Fruit fly (Drosophila melanogaster) whole organism, wandering third instar larva: ENCODE data around the gene Cpr64Ab.

Experiments
- Abd-B ChIP-seq: fragments of >200 bp; optimal IDR thresholded peaks from 2 replicates; lab custom pipeline; 2017; ENCODE audit warnings: missing biosample characterization, missing genetic modification characterization
- CG32264 ChIP-seq: fragments of 200-800 bp; sonication (Bioruptor generic); optimal IDR thresholded peaks from 2 replicates; lab custom pipeline; 2016; ENCODE audit warnings: missing biosample characterization, missing genetic modification characterization
- CrebA ChIP-seq: fragments of 200-800 bp; sonication (Bioruptor generic); optimal IDR thresholded peaks from 2 replicates; lab custom pipeline; 2016; ENCODE audit warnings: missing biosample characterization, mild to moderate bottlenecking, missing genetic modification characterization, borderline replicate concordance
- Dfd ChIP-seq: fragments of >200 bp; optimal IDR thresholded peaks from 2 replicates; lab custom pipeline; 2017; ENCODE audit warnings: missing biosample characterization, missing genetic modification characterization
- Dif ChIP-seq: fragments of 200-275, 200-300 bp; sonication (Bioruptor generic); optimal IDR thresholded peaks from 2 replicates; lab custom pipeline; 2018; ENCODE audit warnings: missing biosample characterization, missing genetic modification characterization; ENCODE audit not compliant: partially characterized antibody
- GATAd ChIP-seq: sonication (Bioruptor generic); optimal IDR thresholded peaks from 2 replicates; lab custom pipeline; 2016; ENCODE audit warnings: missing biosample characterization, missing genetic modification characterization
- HLH106 ChIP-seq: fragments of 200-800 bp; optimal IDR thresholded peaks from 3 replicates; lab custom pipeline; 2019; ENCODE audit warnings: missing biosample characterization, mild to moderate bottlenecking, missing genetic modification characterization, moderate library complexity
- Hnf4 ChIP-seq: fragments of 200-800 bp; sonication (Bioruptor generic); optimal IDR thresholded peaks from 2 replicates; lab custom pipeline; 2016; ENCODE audit warnings: missing biosample characterization, mild to moderate bottlenecking, missing genetic modification characterization
- Hr78 ChIP-seq: fragments of >200 bp; optimal IDR thresholded peaks from 2 replicates; lab custom pipeline; 2017; ENCODE audit warnings: missing biosample characterization, missing genetic modification characterization
- Mio ChIP-seq: sonication (Bioruptor generic); optimal IDR thresholded peaks from 2 replicates; lab custom pipeline; 2016; ENCODE audit warnings: missing biosample characterization, missing genetic modification characterization
- Myc ChIP-seq: fragments of >200 bp; optimal IDR thresholded peaks from 2 replicates; lab custom pipeline; 2017
- N ChIP-seq: fragments of >200 bp; optimal IDR thresholded peaks from 2 replicates; lab custom pipeline; 2018; ENCODE audit warnings: missing biosample characterization, missing external identifiers, missing genetic modification characterization
- OdsH ChIP-seq: fragments of 200-800 bp; sonication (Bioruptor generic); optimal IDR thresholded peaks from 2 replicates; lab custom pipeline; 2016; ENCODE audit warnings: missing biosample characterization, mild to moderate bottlenecking, missing genetic modification characterization
- Rel ChIP-seq, 2 experiments: fragments of 200-800 bp; sonication (Bioruptor generic) in 1 of 2; optimal IDR thresholded peaks; 2 replicates in 1 of 2; 3 replicates in 1 of 2; lab custom pipeline; 2016 to 2019; ENCODE audit warnings: mild to moderate bottlenecking in 2 of 2, missing biosample characterization in 2 of 2, missing genetic modification characterization in 2 of 2, moderate library complexity in 1 of 2
- Sp1 ChIP-seq: fragments of 200-800 bp; sonication (Bioruptor generic); optimal IDR thresholded peaks from 3 replicates; lab custom pipeline; 2019; ENCODE audit warnings: missing biosample characterization, mild to moderate bottlenecking, missing genetic modification characterization, moderate library complexity
- Vsx2 ChIP-seq: fragments of 200-300, 225-300 bp; sonication (Bioruptor generic); optimal IDR thresholded peaks from 2 replicates; lab custom pipeline; 2018; ENCODE audit warnings: missing biosample characterization, missing genetic modification characterization; ENCODE audit not compliant: partially characterized antibody
- brk ChIP-seq: fragments of 200-800 bp; sonication (Bioruptor generic); optimal IDR thresholded peaks from 2 replicates; lab custom pipeline; 2016; ENCODE audit warnings: missing biosample characterization, mild to moderate bottlenecking, missing genetic modification characterization
- dl ChIP-seq, 2 experiments: fragments of 175-275, 200-275 bp in 1 of 2; fragments of 200-275 bp in 1 of 2; sonication (Bioruptor generic); optimal IDR thresholded peaks; lab custom pipeline; 2018; ENCODE audit warnings: mild to moderate bottlenecking in 2 of 2, missing biosample characterization in 2 of 2, missing genetic modification characterization in 2 of 2, moderate library complexity in 2 of 2; ENCODE audit not compliant: partially characterized antibody in 2 of 2, insufficient read depth in 1 of 2
- dmrt93B ChIP-seq: fragments of 200-800 bp; sonication (Bioruptor generic); optimal IDR thresholded peaks from 2 replicates; lab custom pipeline; 2018; ENCODE audit warnings: missing biosample characterization, mild to moderate bottlenecking, missing genetic modification characterization
- dsf ChIP-seq: sonication (Bioruptor generic); optimal IDR thresholded peaks from 2 replicates; lab custom pipeline; 2016; ENCODE audit warnings: missing biosample characterization, missing genetic modification characterization, borderline replicate concordance
- foxo ChIP-seq, 2 experiments: fragments of 200-800 bp; sonication (Bioruptor generic); optimal IDR thresholded peaks; 2 replicates in 1 of 2; 3 replicates in 1 of 2; lab custom pipeline; 2016 to 2017; ENCODE audit warnings: missing biosample characterization in 2 of 2, missing genetic modification characterization in 2 of 2
- h ChIP-seq: fragments of 200-800 bp; sonication (Bioruptor generic); optimal IDR thresholded peaks from 3 replicates; lab custom pipeline; 2016; ENCODE audit warnings: missing biosample characterization, mild to moderate bottlenecking, missing genetic modification characterization
- jim ChIP-seq: fragments of 175-275, 200-325 bp; sonication (Bioruptor generic); optimal IDR thresholded peaks from 2 replicates; lab custom pipeline; 2016; ENCODE audit warnings: missing biosample characterization, mild to moderate bottlenecking, missing genetic modification characterization
- lola ChIP-seq: fragments of >200 bp; optimal IDR thresholded peaks from 2 replicates; lab custom pipeline; 2017; ENCODE audit warnings: missing biosample characterization, missing genetic modification characterization
- pan ChIP-seq: fragments of >200 bp; optimal IDR thresholded peaks from 2 replicates; lab custom pipeline; 2017
- psq ChIP-seq: fragments of 200-800 bp; sonication (Bioruptor generic); optimal IDR thresholded peaks from 3 replicates; lab custom pipeline; 2017; ENCODE audit warnings: missing biosample characterization, mild to moderate bottlenecking, missing genetic modification characterization, moderate library complexity
- rgr ChIP-seq: fragments of 200-800 bp; sonication (Bioruptor generic); optimal IDR thresholded peaks from 3 replicates; lab custom pipeline; 2016; ENCODE audit warnings: missing biosample characterization, mild to moderate bottlenecking, missing genetic modification characterization
- sage ChIP-seq: fragments of 200-800 bp; sonication (Bioruptor generic); optimal IDR thresholded peaks from 2 replicates; lab custom pipeline; 2016; ENCODE audit warnings: missing biosample characterization, mild to moderate bottlenecking, missing genetic modification characterization
- sv ChIP-seq: fragments of 200-800 bp; sonication (Bioruptor generic); optimal IDR thresholded peaks from 3 replicates; lab custom pipeline; 2016; ENCODE audit warnings: missing biosample characterization, missing genetic modification characterization
- usp ChIP-seq: fragments of >200 bp; optimal IDR thresholded peaks from 2 replicates; lab custom pipeline; 2017; ENCODE audit warnings: missing biosample characterization, missing genetic modification characterization

The Cpr64Ab gene

dm6 chr3L:4184563-4184962, 26.8 kb downstream of the Cpr64Ab start, which contains the start of gene Teh3:
Gene Teh3, minus strand, starts transcription at chr3L:4184663.
- TF ChIP-seq Hnf4 (GFP tag; lab: Kevin White, UChicago) (no peak), usp (GFP tag; lab: Kevin White, UChicago) (no peak), Rel (GFP tag; optimal IDR thresholded peaks at IDR 0.05; lab: Kevin White, UChicago) (no peak), Rel (tag; optimal IDR thresholded peaks at IDR 0.05; lab: Kevin White, UChicago) (no peak), OdsH (GFP tag; lab: Kevin White, UChicago) (no peak), N (GFP tag; lab: Kevin White, UChicago) (no peak), CrebA (GFP tag; lab: Kevin White, UChicago) (no peak), Mio (GFP tag; lab: Kevin White, UChicago) (no peak), dsf (GFP tag; lab: Kevin White, UChicago) (no peak), foxo (GFP tag; optimal IDR thresholded peaks at IDR 0.05; lab: Kevin White, UChicago) (no peak), pan (lab: Kevin White, UChicago) (no peak), h (GFP tag; lab: Kevin White, UChicago) (no peak), dmrt93B (GFP tag; lab: Kevin White, UChicago) (no peak), CG32264 (GFP tag; lab: Kevin White, UChicago) (no peak), lola (GFP tag; lab: Kevin White, UChicago) (no peak), Dif (GFP tag; lab: Kevin White, UChicago) (no peak)

- TF ChIP-seq Vsx2 = no peak
- no peak for TF ChIP-seq foxo (GFP tag; optimal IDR thresholded peaks at IDR 0.05; lab: Kevin White, UChicago)
- TF ChIP-seq h (GFP tag; lab: Kevin White, UChicago) = no peak
- no peak for TF ChIP-seq CG32264 (GFP tag; lab: Kevin White, UChicago)
- no peak for TF ChIP-seq Dif (GFP tag; lab: Kevin White, UChicago)
- TF ChIP-seq dmrt93B (GFP tag; lab: Kevin White, UChicago) = no peak
- no peak for TF ChIP-seq Hnf4 (GFP tag; lab: Kevin White, UChicago)
- TF ChIP-seq sage (GFP tag; lab: Kevin White, UChicago) = no peak
- TF ChIP-seq Dfd (GFP tag; lab: Kevin White, UChicago) = no peak
- TF ChIP-seq Abd-B (GFP tag; lab: Kevin White, UChicago) = no peak
- TF ChIP-seq Sp1 (GFP tag; lab: Kevin White, UChicago) = no peak
- TF ChIP-seq GATAd (GFP tag; lab: Kevin White, UChicago) = no peak
- no peak for TF ChIP-seq usp (GFP tag; lab: Kevin White, UChicago)
- no peak for TF ChIP-seq jim (GFP tag; lab: Kevin White, UChicago)
- no peak for TF ChIP-seq CrebA (GFP tag; lab: Kevin White, UChicago)
Observed at dm6 chr3L:4177981-4178562, 33.3 kb downstream of the Cpr64Ab start, which contains the start of gene Teh4. Gene Teh4, minus strand, starts transcription at chr3L:4178270.

- TF ChIP-seq psq (GFP tag; lab: Kevin White, UChicago) (no peak), rgr (GFP tag; lab: Kevin White, UChicago) (no peak), Hr78 (no peak), OdsH (GFP tag; lab: Kevin White, UChicago) (no peak), dl (GFP tag; optimal IDR thresholded peaks at IDR 0.05; lab: Kevin White, UChicago; ENCODE audit: insufficient read depth in 1 of 2, partially characterized antibody in 2 of 2) (no peak), CrebA (GFP tag; lab: Kevin White, UChicago) (no peak), CG32264 (GFP tag; lab: Kevin White, UChicago) (no peak), brk (GFP tag; lab: Kevin White, UChicago) (no peak), N (GFP tag; lab: Kevin White, UChicago) (no peak), usp (GFP tag; lab: Kevin White, UChicago) (no peak), sv (GFP tag; lab: Kevin White, UChicago) (no peak), sage (GFP tag; lab: Kevin White, UChicago) (no peak)
Observed at dm6 chr3L:4173584-4173983, 37.8 kb downstream of the Cpr64Ab start, which contains the start of gene CG18675. Gene CG18675, plus strand, starts transcription at chr3L:4173884.

- TF ChIP-seq psq (GFP tag; lab: Kevin White, UChicago) = peak; percentile 14
- TF ChIP-seq jim (GFP tag; lab: Kevin White, UChicago) = no peak
- TF ChIP-seq h (GFP tag; lab: Kevin White, UChicago) = peak; percentile 3
- TF ChIP-seq Rel (GFP tag; optimal IDR thresholded peaks at IDR 0.05; lab: Kevin White, UChicago) = no peak
- TF ChIP-seq Rel (tag; optimal IDR thresholded peaks at IDR 0.05; lab: Kevin White, UChicago) = peak; percentile 67
- peak; percentile 51 for TF ChIP-seq HLH106 (tag; lab: Kevin White, UChicago)
- no peak for TF ChIP-seq GATAd (GFP tag; lab: Kevin White, UChicago)
- peak; percentile 40 for TF ChIP-seq Dif (GFP tag; lab: Kevin White, UChicago)
- TF ChIP-seq dmrt93B (GFP tag; lab: Kevin White, UChicago) = no peak
- peak; percentile 51 for TF ChIP-seq CrebA (GFP tag; lab: Kevin White, UChicago)
- TF ChIP-seq Hnf4 (GFP tag; lab: Kevin White, UChicago) = peak; percentile 24
- TF ChIP-seq Myc (lab: Kevin White, UChicago) = no peak
Observed at dm6 chr3L:4169957-4170651, 41.2 kb downstream of the Cpr64Ab start, which contains the start of gene Ero1L. Gene Ero1L, plus strand, starts transcription at chr3L:4170404.
